Fruit fly (Drosophila melanogaster): ENCODE data around the gene Diap1.

Gene Diap1

dm6 chr3L:16026065-16026789, 24.6 kb downstream of the Diap1 start (continued):
- TF ChIP-seq nerfin-1 (tag; optimal IDR thresholded peaks at IDR 0.05): peak; percentile 47
- peak; percentile 81 for TF ChIP-seq bab2 (GFP tag; optimal IDR thresholded peaks at IDR 0.05)
- peak; percentile 39 for TF ChIP-seq CG3281 (GFP tag; optimal IDR thresholded peaks at IDR 0.05)
- TF ChIP-seq mld (GFP tag; IDR thresholded peaks at IDR 0.05; ENCODE audit: partially characterized antibody): no peak
- no peak for TF ChIP-seq jigr1 (GFP tag; IDR thresholded peaks at IDR 0.05)
- 0 out of 2 replicates have a peak, but pooled peaks have one; percentile 17 for TF ChIP-seq Rx (GFP tag; IDR thresholded peaks at IDR 0.05)
- no peak for TF ChIP-seq Mrtf (GFP tag; IDR thresholded peaks at IDR 0.05)
- TF ChIP-seq CG3407 (GFP tag; optimal IDR thresholded peaks at IDR 0.05): peak; percentile 76
- TF ChIP-seq sima (GFP tag; optimal IDR thresholded peaks at IDR 0.05): no peak
- TF ChIP-seq nmo (GFP tag; optimal IDR thresholded peaks at IDR 0.05): no peak
- TF ChIP-seq CG4328 (GFP tag; optimal IDR thresholded peaks at IDR 0.05): peak; percentile 74
- peak; percentile 0 for TF ChIP-seq CG12104 (GFP tag; optimal IDR thresholded peaks at IDR 0.05)
- no peak; the same call in none of the 2 replicates for TF ChIP-seq CG9932 (GFP tag; IDR thresholded peaks at IDR 0.05)
- TF ChIP-seq CG17612 (GFP tag; IDR thresholded peaks at IDR 0.05): no peak
- TF ChIP-seq sd (tag; optimal IDR thresholded peaks at IDR 0.05): peak; percentile 41
- no peak for TF ChIP-seq prd (optimal IDR thresholded peaks at IDR 0.05)
- peak; percentile 27; the same call in 2 of the 3 replicates for TF ChIP-seq prd (GFP tag; IDR thresholded peaks at IDR 0.05)
- TF ChIP-seq gem (tag; optimal IDR thresholded peaks at IDR 0.05): peak; percentile 60
- 0 out of 2 replicates have a peak, but pooled peaks have one; percentile 22 for TF ChIP-seq CG16779 (GFP tag; IDR thresholded peaks at IDR 0.05)
- no peak for TF ChIP-seq zf30C (GFP tag; optimal IDR thresholded peaks at IDR 0.05)
- peak; percentile 77 for TF ChIP-seq CG17568 (GFP tag; optimal IDR thresholded peaks at IDR 0.05)
- peak; percentile 79 for TF ChIP-seq bowl (GFP tag; IDR thresholded peaks at IDR 0.05)
- no peak for TF ChIP-seq Dll (GFP tag; IDR thresholded peaks at IDR 0.05; ENCODE audit: partially characterized antibody)
- TF ChIP-seq Fer3 (tag; optimal IDR thresholded peaks at IDR 0.05): no peak
- no peak for TF ChIP-seq tin (GFP tag; optimal IDR thresholded peaks at IDR 0.05)
- no peak for TF ChIP-seq CG30020 (tag; optimal IDR thresholded peaks at IDR 0.05)
- no peak for TF ChIP-seq hb (GFP tag; IDR thresholded peaks at IDR 0.05; ENCODE audit: partially characterized antibody)
- peak; percentile 26 for TF ChIP-seq slou (GFP tag; optimal IDR thresholded peaks at IDR 0.05)
- peak; percentile 57 for TF ChIP-seq gcm2 (GFP tag; optimal IDR thresholded peaks at IDR 0.05)
- TF ChIP-seq CG2129 (GFP tag; IDR thresholded peaks at IDR 0.05; ENCODE audit: partially characterized antibody): no peak
- TF ChIP-seq CG1647 (GFP tag; optimal IDR thresholded peaks at IDR 0.05): peak; percentile 34
- TF ChIP-seq Ets65A (GFP tag): peak; percentile 78
- no peak for TF ChIP-seq CG7357 (GFP tag; IDR thresholded peaks at IDR 0.05)
- TF ChIP-seq Adf1 (GFP tag; IDR thresholded peaks at IDR 0.05): peak; percentile 57; the same call in 1 of the 2 replicates
- TF ChIP-seq fu2 (GFP tag; optimal IDR thresholded peaks at IDR 0.05): no peak
- peak; percentile 71; the same call in 1 of the 3 replicates for TF ChIP-seq CG11456 (GFP tag; IDR thresholded peaks at IDR 0.05)
- TF ChIP-seq peb (GFP tag; IDR thresholded peaks at IDR 0.05): no peak
- TF ChIP-seq TFAM (GFP tag; optimal IDR thresholded peaks at IDR 0.05): no peak
- 0 out of 2 replicates have a peak, but pooled peaks have one; percentile 8 for TF ChIP-seq ato (GFP tag; IDR thresholded peaks at IDR 0.05; ENCODE audit: partially characterized antibody)
- TF ChIP-seq CG18476 (GFP tag; optimal IDR thresholded peaks at IDR 0.05): peak; percentile 48
- TF ChIP-seq HmgZ (tag; optimal IDR thresholded peaks at IDR 0.05): peak; percentile 77
- TF ChIP-seq Deaf1 (tag; optimal IDR thresholded peaks at IDR 0.05): peak; percentile 41
- peak; percentile 47; the same call in 1 of the 2 replicates for TF ChIP-seq CG32767 (GFP tag; IDR thresholded peaks at IDR 0.05)
- TF ChIP-seq Blimp-1 (GFP tag; optimal IDR thresholded peaks at IDR 0.05): peak; percentile 61
- no peak for TF ChIP-seq CG13624 (GFP tag; optimal IDR thresholded peaks at IDR 0.05)
- no peak for TF ChIP-seq CG11560 (tag; IDR thresholded peaks at IDR 0.05)
- TF ChIP-seq lbe (GFP tag; optimal IDR thresholded peaks at IDR 0.05): no peak
- TF ChIP-seq CG2712 (tag; optimal IDR thresholded peaks at IDR 0.05): peak; percentile 53
- TF ChIP-seq PHDP (tag; optimal IDR thresholded peaks at IDR 0.05): peak; percentile 51
